Worm (Caenorhabditis elegans): ENCODE results near the gene F13A2.9.

DNA sequence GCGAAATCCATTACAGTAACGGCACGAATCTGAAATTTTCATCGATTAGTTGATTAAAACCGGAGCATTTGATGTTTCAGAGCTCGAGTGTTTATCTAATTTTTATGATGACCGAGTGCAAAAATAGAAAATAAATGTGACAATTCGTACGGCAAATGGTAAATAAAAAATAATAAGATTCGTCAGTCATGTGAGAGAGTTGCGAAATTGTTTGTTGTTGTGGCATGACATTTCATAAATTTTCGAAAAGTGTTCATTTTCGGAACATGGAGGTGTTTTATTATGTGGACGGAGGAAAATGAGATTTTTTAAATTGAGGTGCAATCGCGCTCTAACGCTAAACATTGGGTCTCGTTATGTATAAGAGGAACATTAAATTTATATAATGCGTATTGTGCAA, 45.6 kb downstream of the F13A2.9 start:
- TF ChIP-seq tbx-2 (tag; optimal IDR thresholded peaks at IDR 0.05) (no peak), ztf-11 (tag; optimal IDR thresholded peaks at IDR 0.05) (no peak), pqm-1 (tag; optimal IDR thresholded peaks at IDR 0.05) (no peak), aly-2 (tag; optimal IDR thresholded peaks at IDR 0.05) (no peak), nhr-11 (tag; optimal IDR thresholded peaks at IDR 0.05) (no peak), nhr-28 (tag; optimal IDR thresholded peaks at IDR 0.05) (no peak), nhr-237 (tag; optimal IDR thresholded peaks at IDR 0.05) (no peak), nhr-23 (tag; optimal IDR thresholded peaks at IDR 0.05) (no peak)

All from whole organism, L3 larva.